Fruit fly (Drosophila melanogaster) whole organism, embryonic: ENCODE data around the gene CG5892.
A peak's percentile ranks its signal among the peaks of the same experiment; 100 is the strongest.

Experiments
- Asciz ChIP-seq: fragments of 200-800 bp; sonication (Bioruptor generic); optimal IDR thresholded peaks from 2 replicates; lab custom pipeline; 2017; ENCODE audit warnings: missing biosample characterization, mild to moderate bottlenecking, missing genetic modification characterization, missing genetic modification reagents
- BtbVII ChIP-seq: fragments of 200-800 bp; sonication (Bioruptor generic); optimal IDR thresholded peaks from 3 replicates; lab custom pipeline; 2017; ENCODE audit warnings: missing biosample characterization, mild to moderate bottlenecking, missing genetic modification characterization
- Bteb2 ChIP-seq: fragments of 200-800 bp; sonication (Bioruptor generic); optimal IDR thresholded peaks from 2 replicates; lab custom pipeline; 2016; ENCODE audit warnings: missing biosample characterization, missing genetic modification characterization
- CG12236 ChIP-seq: fragments of 200-800 bp; sonication (Bioruptor generic); optimal IDR thresholded peaks from 2 replicates; lab custom pipeline; 2016; ENCODE audit warnings: missing biosample characterization, missing genetic modification characterization
- CG12299 ChIP-seq: fragments of 200-800 bp; sonication (Bioruptor generic); optimal IDR thresholded peaks from 2 replicates; lab custom pipeline; 2018; ENCODE audit warnings: missing biosample characterization, mild to moderate bottlenecking, missing genetic modification characterization
- CG13424 ChIP-seq: fragments of 200-800 bp; sonication (Bioruptor generic); optimal IDR thresholded peaks from 2 replicates; lab custom pipeline; 2019; ENCODE audit warnings: missing biosample characterization, mild to moderate bottlenecking, missing genetic modification characterization, moderate library complexity
- CG13894 ChIP-seq: fragments of 200-800 bp; sonication (Bioruptor generic); optimal IDR thresholded peaks from 3 replicates; lab custom pipeline; 2018; ENCODE audit warnings: missing biosample characterization, mild to moderate bottlenecking, missing genetic modification characterization, moderate library complexity
- CG14441 ChIP-seq: fragments of 200-800 bp; sonication (Bioruptor generic); IDR thresholded peaks from 2 replicates; pipeline ENCODE4 v1.3.6; 2022; ENCODE audit warnings: missing biosample characterization, missing genetic modification characterization
- CG15011 ChIP-seq: fragments of 200-800 bp; sonication (Bioruptor generic); optimal IDR thresholded peaks from 3 replicates; lab custom pipeline; 2018; ENCODE audit warnings: missing biosample characterization, mild to moderate bottlenecking, missing genetic modification characterization
- CG18011 ChIP-seq: fragments of 200-800 bp; sonication (Bioruptor generic); optimal IDR thresholded peaks from 2 replicates; lab custom pipeline; 2017; ENCODE audit warnings: missing biosample characterization, missing genetic modification characterization, mild to moderate bottlenecking, moderate library complexity, missing genotype
- CG1832 ChIP-seq: fragments of 200-800 bp; sonication (Bioruptor generic); optimal IDR thresholded peaks from 2 replicates; lab custom pipeline; 2017; ENCODE audit warnings: missing biosample characterization, mild to moderate bottlenecking, missing genetic modification characterization, inconsistent platforms
- CG2129 ChIP-seq: fragments of 200-800 bp; sonication (Bioruptor generic); IDR thresholded peaks from 2 replicates; pipeline ENCODE4 v1.3.6; 2022; ENCODE audit warnings: missing biosample characterization, missing genetic modification characterization; ENCODE audit not compliant: partially characterized antibody
- CG2199 ChIP-seq: fragments of 200-800 bp; sonication (Bioruptor generic); IDR thresholded peaks from 3 replicates; pipeline ENCODE4 v1.3.6; 2022; ENCODE audit warnings: missing biosample characterization, missing genetic modification characterization
- CG2889 ChIP-seq: fragments of 200-800 bp; sonication (Bioruptor generic); IDR thresholded peaks from 3 replicates; pipeline ENCODE4 v1.3.6; 2022; ENCODE audit warnings: missing biosample characterization, missing genetic modification characterization
- CG3281 ChIP-seq: fragments of 200-800 bp; sonication (Bioruptor generic); optimal IDR thresholded peaks from 3 replicates; lab custom pipeline; 2017; ENCODE audit warnings: missing biosample characterization, mild to moderate bottlenecking, missing genetic modification characterization
- CG4617 ChIP-seq: fragments of 200-800 bp; sonication (Bioruptor generic); optimal IDR thresholded peaks from 3 replicates; lab custom pipeline; 2016; ENCODE audit warnings: missing biosample characterization, missing genetic modification characterization, borderline replicate concordance
- CG4854 ChIP-seq: fragments of 200-800 bp; sonication (Bioruptor generic); optimal IDR thresholded peaks from 2 replicates; lab custom pipeline; 2016; ENCODE audit warnings: missing biosample characterization, missing genetic modification characterization, inconsistent platforms
- CG5953 ChIP-seq: fragments of 200-800 bp; sonication (Bioruptor generic); IDR thresholded peaks from 2 replicates; pipeline ENCODE4 v1.3.6; 2022; ENCODE audit warnings: missing biosample characterization, missing genetic modification characterization
- CG8281 ChIP-seq: fragments of 200-800 bp; sonication (Bioruptor generic); optimal IDR thresholded peaks from 2 replicates; lab custom pipeline; 2018; ENCODE audit warnings: missing biosample characterization, mild to moderate bottlenecking, missing genetic modification characterization, moderate library complexity
- Dbx ChIP-seq: fragments of 200-800 bp; sonication (Bioruptor generic); IDR thresholded peaks from 3 replicates; pipeline ENCODE4 v1.3.6; 2022; ENCODE audit warnings: missing biosample characterization, missing genetic modification characterization
- Deaf1 ChIP-seq: fragments of 200-800 bp; optimal IDR thresholded peaks from 3 replicates; lab custom pipeline; 2019; ENCODE audit warnings: missing biosample characterization, mild to moderate bottlenecking, missing genetic modification characterization, moderate library complexity
- Dek ChIP-seq: fragments of 200-800 bp; sonication (Bioruptor generic); optimal IDR thresholded peaks from 3 replicates; lab custom pipeline; 2019; ENCODE audit warnings: missing biosample characterization, mild to moderate bottlenecking, missing genetic modification characterization, moderate library complexity
- Dip3 ChIP-seq: fragments of 200-800 bp; sonication (Bioruptor generic); optimal IDR thresholded peaks from 3 replicates; lab custom pipeline; 2016; ENCODE audit warnings: missing biosample characterization, missing genetic modification characterization
- Dll ChIP-seq: fragments of 200-800 bp; sonication (Bioruptor generic); IDR thresholded peaks from 4 replicates; pipeline ENCODE4 v1.3.6; 2022; ENCODE audit warnings: missing biosample characterization, missing genetic modification characterization; ENCODE audit not compliant: partially characterized antibody
- E2f1 ChIP-seq: fragments of 200-800 bp; sonication (Bioruptor generic); IDR thresholded peaks from 2 replicates; pipeline ENCODE4 v1.3.6; 2022; ENCODE audit warnings: missing biosample characterization, missing genetic modification characterization
- HLH54F ChIP-seq: fragments of 200-800 bp; sonication (Bioruptor generic); optimal IDR thresholded peaks from 3 replicates; lab custom pipeline; 2016; ENCODE audit warnings: missing biosample characterization, missing genetic modification characterization
- Hey ChIP-seq: fragments of 200-800 bp; sonication (Bioruptor generic); optimal IDR thresholded peaks from 3 replicates; lab custom pipeline; 2018; ENCODE audit warnings: missing biosample characterization, mild to moderate bottlenecking, missing genetic modification characterization
- Hr39 ChIP-seq: fragments of >200 bp; optimal IDR thresholded peaks from 2 replicates; lab custom pipeline; 2017
- Lhr ChIP-seq: fragments of 200-800 bp; sonication (Bioruptor generic); optimal IDR thresholded peaks from 3 replicates; lab custom pipeline; 2017; ENCODE audit warnings: mild to moderate bottlenecking, missing biosample characterization, missing genetic modification reagents, missing genetic modification characterization
- MTF-1 ChIP-seq: fragments of 200-800 bp; sonication (Bioruptor generic); optimal IDR thresholded peaks from 2 replicates; lab custom pipeline; 2018; ENCODE audit warnings: missing biosample characterization, mild to moderate bottlenecking, missing genetic modification characterization, borderline replicate concordance
- Meics ChIP-seq: fragments of 200-800 bp; sonication (Bioruptor generic); optimal IDR thresholded peaks from 2 replicates; lab custom pipeline; 2017; ENCODE audit warnings: missing biosample characterization, mild to moderate bottlenecking, missing genetic modification characterization
- NC2α ChIP-seq: fragments of 200-800 bp; sonication (Bioruptor generic); optimal IDR thresholded peaks from 2 replicates; lab custom pipeline; 2016; ENCODE audit warnings: missing biosample characterization, missing genetic modification characterization
- Oaz ChIP-seq: fragments of 200-800 bp; sonication (Bioruptor generic); IDR thresholded peaks from 2 replicates; pipeline ENCODE4 v1.3.6; 2022; ENCODE audit warnings: missing biosample characterization, missing genetic modification characterization
- Oli ChIP-seq: fragments of 200-800 bp; sonication (Bioruptor generic); optimal IDR thresholded peaks from 2 replicates; lab custom pipeline; 2018; ENCODE audit warnings: missing biosample characterization, mild to moderate bottlenecking, missing genetic modification characterization, moderate library complexity
- ase ChIP-seq: fragments of 200-800 bp; sonication (Bioruptor generic); IDR thresholded peaks from 3 replicates; pipeline ENCODE4 v1.3.6; 2022; ENCODE audit warnings: missing biosample characterization, missing genetic modification characterization
- bsh ChIP-seq, 2 experiments: fragments of 200-800 bp; sonication (Bioruptor generic); optimal IDR thresholded peaks; 2 replicates each; lab custom pipeline; 2017 to 2018; ENCODE audit warnings: mild to moderate bottlenecking in 2 of 2, missing biosample characterization in 2 of 2, missing genetic modification characterization in 2 of 2, moderate library complexity in 1 of 2
- chif ChIP-seq, 2 experiments: fragments of 200-800 bp; sonication (Bioruptor generic); optimal IDR thresholded peaks; 3 replicates each; lab custom pipeline; 2016; ENCODE audit warnings: missing biosample characterization in 2 of 2, missing genetic modification characterization in 2 of 2
- dati ChIP-seq: fragments of 200-800 bp; sonication (Bioruptor generic); IDR thresholded peaks from 2 replicates; pipeline ENCODE4 v1.3.6; 2022; ENCODE audit warnings: missing biosample characterization, missing genetic modification characterization
- disco-r ChIP-seq: fragments of 200-800 bp; sonication (Bioruptor generic); optimal IDR thresholded peaks from 2 replicates; lab custom pipeline; 2016; ENCODE audit warnings: missing biosample characterization, missing genetic modification characterization
- en ChIP-seq: fragments of 200-800 bp; sonication (Bioruptor generic); optimal IDR thresholded peaks from 2 replicates; lab custom pipeline; 2016; ENCODE audit warnings: missing biosample characterization, missing genetic modification characterization
- jigr1 ChIP-seq: fragments of 200-800 bp; sonication (Bioruptor generic); IDR thresholded peaks from 3 replicates; pipeline ENCODE4 v1.3.6; 2022; ENCODE audit warnings: missing biosample characterization, missing genetic modification characterization
- jumu ChIP-seq: fragments of 200-800 bp; sonication (Bioruptor generic); optimal IDR thresholded peaks from 3 replicates; lab custom pipeline; 2016; ENCODE audit warnings: missing biosample characterization, missing genetic modification characterization
- mld ChIP-seq: fragments of 200-800 bp; sonication (Bioruptor generic); IDR thresholded peaks from 3 replicates; pipeline ENCODE4 v1.3.6; 2022; ENCODE audit warnings: missing biosample characterization, missing genetic modification characterization; ENCODE audit not compliant: partially characterized antibody
- pnt ChIP-seq: fragments of 200-800 bp; sonication (Bioruptor generic); optimal IDR thresholded peaks from 3 replicates; lab custom pipeline; 2016; ENCODE audit warnings: missing biosample characterization, missing genetic modification characterization
- sc ChIP-seq, 3 experiments: fragments of >200 bp in 2 of 3; fragments of 200-800 bp in 1 of 3; sonication (Bioruptor generic) in 1 of 3; optimal IDR thresholded peaks; 2 replicates in 2 of 3; 3 replicates in 1 of 3; lab custom pipeline; 2017; ENCODE audit warnings: mild to moderate bottlenecking in 1 of 3, missing biosample characterization in 1 of 3, missing genetic modification characterization in 1 of 3, missing genetic modification reagents in 1 of 3
- shn ChIP-seq: fragments of 200-800 bp; sonication (Bioruptor generic); optimal IDR thresholded peaks from 3 replicates; lab custom pipeline; 2016; ENCODE audit warnings: missing biosample characterization, missing genetic modification characterization
- sug ChIP-seq: fragments of 200-800 bp; optimal IDR thresholded peaks from 2 replicates; lab custom pipeline; 2019; ENCODE audit warnings: missing biosample characterization, mild to moderate bottlenecking, missing genetic modification characterization, moderate library complexity
- tin ChIP-seq: fragments of 200-800 bp; sonication (Bioruptor generic); optimal IDR thresholded peaks from 3 replicates; lab custom pipeline; 2016; ENCODE audit warnings: missing biosample characterization, missing genetic modification characterization
- unpg ChIP-seq: fragments of 200-800 bp; sonication (Bioruptor generic); optimal IDR thresholded peaks from 3 replicates; lab custom pipeline; 2018; ENCODE audit warnings: missing biosample characterization, mild to moderate bottlenecking, missing genetic modification characterization, moderate library complexity

Gene CG5892

DNA sequence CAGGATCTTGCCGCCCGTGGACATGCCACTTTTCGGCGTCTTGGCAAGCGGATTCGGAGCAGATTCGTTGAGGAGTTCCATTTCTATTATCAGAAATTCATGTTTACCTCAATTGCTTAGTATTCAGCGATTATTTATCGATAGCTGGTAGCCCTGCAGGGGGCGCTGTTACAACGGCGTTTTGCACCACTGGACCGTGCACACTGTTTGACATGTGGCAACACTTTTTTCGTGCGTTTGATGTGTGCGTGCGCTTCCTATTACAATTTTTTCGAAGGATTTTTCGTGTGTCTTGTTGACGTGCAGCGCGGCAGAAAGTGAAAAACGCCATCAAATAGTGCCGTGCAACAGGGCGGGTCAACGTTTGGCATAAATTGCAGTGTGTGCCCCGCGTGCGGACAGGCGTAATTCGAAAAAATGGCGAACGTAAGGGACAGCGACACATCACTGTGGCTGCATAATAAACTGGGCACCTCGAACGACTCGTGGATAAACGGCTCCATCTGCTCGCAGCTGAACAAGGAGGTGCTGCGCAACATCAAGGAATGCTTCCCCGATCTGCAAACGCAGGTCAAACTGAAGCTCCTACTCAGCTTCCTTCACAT, 18.9 kb upstream of the CG5892 start, which contains the start of the genes CG3337 and Nelf-A (continued):
- TF ChIP-seq jumu (peak; percentile 85), Oaz (GFP tag; lab: Robert Waterston, UW) (no peak), CG12236 (peak; percentile 8), CG14441 (peak; percentile 57), mld (GFP tag; lab: Robert Waterston, UW) (peak; percentile 72; the same call in 1 of the 3 replicates), CG15011 (GFP tag; lab: Kevin White, UChicago) (no peak), Oli (no peak), pnt (GFP tag; lab: Kevin White, UChicago) (peak; percentile 37), bsh (GFP tag; optimal IDR thresholded peaks at IDR 0.05; lab: Kevin White, UChicago) (peak in 1 of 2 experiments; percentile 50), Bteb2 (peak; percentile 32), en (GFP tag; lab: Kevin White, UChicago) (peak; percentile 27), CG5953 (GFP tag; lab: Robert Waterston, UW) (0 out of 2 replicates have a peak, but pooled peaks have one; percentile 33), Hr39 (lab: Kevin White, UChicago) (no peak), CG2129 (no peak), Hey (tag; lab: Kevin White, UChicago) (no peak), CG13894 (tag; lab: Kevin White, UChicago) (peak; percentile 58), Meics (GFP tag; lab: Kevin White, UChicago) (peak; percentile 61), CG18011 (peak; percentile 27), CG4854 (GFP tag; lab: Kevin White, UChicago) (peak; percentile 48), BtbVII (GFP tag; lab: Kevin White, UChicago) (peak; percentile 47), Lhr (GFP tag; lab: Kevin White, UChicago) (peak; percentile 73), sc (optimal IDR thresholded peaks at IDR 0.05; lab: Kevin White, UChicago) (no peak), sc (GFP tag; optimal IDR thresholded peaks at IDR 0.05; lab: Kevin White, UChicago) (no peak), sug (tag; lab: Kevin White, UChicago) (peak; percentile 97), ase (GFP tag; lab: Robert Waterston, UW) (0 out of 3 replicates have a peak, but pooled peaks have one; percentile 32), MTF-1 (GFP tag; lab: Kevin White, UChicago) (peak; percentile 67), jigr1 (GFP tag; lab: Robert Waterston, UW) (no peak), Dbx (GFP tag; lab: Robert Waterston, UW) (peak; percentile 86), Asciz (GFP tag; lab: Kevin White, UChicago) (no peak), CG8281 (tag; lab: Kevin White, UChicago) (no peak), CG3281 (GFP tag; lab: Kevin White, UChicago) (peak; percentile 51), NC2α (GFP tag; lab: Kevin White, UChicago) (peak; percentile 53), disco-r (GFP tag; lab: Kevin White, UChicago) (peak; percentile 44), Dek (tag; lab: Kevin White, UChicago) (no peak), CG4617 (GFP tag; lab: Kevin White, UChicago) (peak; percentile 98), Dip3 (peak; percentile 79), CG12299 (tag; lab: Kevin White, UChicago) (no peak), unpg (GFP tag; lab: Kevin White, UChicago) (peak; percentile 18), shn (GFP tag; lab: Kevin White, UChicago) (peak; percentile 84), HLH54F (GFP tag; lab: Kevin White, UChicago) (peak; percentile 90), CG2199 (GFP tag; lab: Robert Waterston, UW) (peak; percentile 77; the same call in 2 of the 3 replicates), E2f1 (peak; percentile 63), CG13424 (tag; lab: Kevin White, UChicago) (peak; percentile 48), CG2889 (GFP tag; lab: Robert Waterston, UW) (0 out of 3 replicates have a peak, but pooled peaks have one; percentile 34), dati (GFP tag; lab: Robert Waterston, UW) (no peak), Deaf1 (tag; lab: Kevin White, UChicago) (no peak), Dll (GFP tag; lab: Robert Waterston, UW) (peak; percentile 69), tin (GFP tag; lab: Kevin White, UChicago) (peak; percentile 74), CG1832 (GFP tag; lab: Kevin White, UChicago) (no peak), chif (GFP tag; optimal IDR thresholded peaks at IDR 0.05; lab: Kevin White, UChicago) (peak; percentile 62 to 63)
